Worm (Caenorhabditis elegans): Measurements from ENCODE around the gene dhs-14.

DNA sequence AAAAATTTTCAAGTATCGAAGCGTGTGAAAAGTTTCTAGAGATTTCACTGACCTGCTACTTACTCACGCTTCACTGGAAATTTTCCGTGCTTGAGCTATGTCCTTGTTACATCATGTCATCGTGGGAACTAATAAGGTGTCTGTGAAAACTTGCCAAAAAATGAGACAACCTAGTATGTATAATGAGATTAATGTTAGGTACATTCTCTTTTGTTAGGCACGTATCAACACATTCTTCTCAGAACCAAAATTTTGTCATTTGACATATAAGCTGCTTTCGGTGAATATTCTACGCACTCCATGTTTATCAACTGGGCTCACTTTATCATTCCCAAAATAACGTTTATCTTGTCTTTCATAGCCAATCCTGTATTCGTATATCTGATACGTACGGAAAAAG lies 9.0 kb upstream of the dhs-14 start, which contains the start of gene srj-18:
- TF ChIP-seq ceh-22 (tag; optimal IDR thresholded peaks at IDR 0.05) (no peak), ama-1 (optimal IDR thresholded peaks at IDR 0.05) (no peak), K09A11.1 (tag; optimal IDR thresholded peaks at IDR 0.05; ENCODE audit: insufficient read depth) (no peak), ceh-9 (tag; optimal IDR thresholded peaks at IDR 0.05) (no peak), F13H6.1 (tag; optimal IDR thresholded peaks at IDR 0.05) (no peak), pqm-1 (tag; optimal IDR thresholded peaks at IDR 0.05) (no peak)
